Fruit fly (Drosophila melanogaster): Measurements from ENCODE around the gene heca.

dm6 chr3R:30406482-30406881 lies 128.8 kb downstream of the heca start:
- TF ChIP-seq Mnt (GFP tag; optimal IDR thresholded peaks at IDR 0.05): no peak
- no peak for TF ChIP-seq cnc (optimal IDR thresholded peaks at IDR 0.05)
- TF ChIP-seq tj (GFP tag; optimal IDR thresholded peaks at IDR 0.05): no peak
- TF ChIP-seq CG5204 (GFP tag; optimal IDR thresholded peaks at IDR 0.05): no peak
- no peak for TF ChIP-seq CG7045 (GFP tag; optimal IDR thresholded peaks at IDR 0.05)
- TF ChIP-seq CG33017 (tag; optimal IDR thresholded peaks at IDR 0.05): no peak
- TF ChIP-seq cic (GFP tag; optimal IDR thresholded peaks at IDR 0.05): peak; percentile 6
- no peak for TF ChIP-seq CG1620 (GFP tag; optimal IDR thresholded peaks at IDR 0.05)
- no peak for TF ChIP-seq Hr96 (GFP tag; optimal IDR thresholded peaks at IDR 0.05)
- TF ChIP-seq Clk (GFP tag; optimal IDR thresholded peaks at IDR 0.05): no peak
- no peak for TF ChIP-seq CG11617 (GFP tag; optimal IDR thresholded peaks at IDR 0.05)
- no peak for TF ChIP-seq kay (GFP tag; ENCODE audit: borderline replicate concordance)
- no peak for TF ChIP-seq CG7101 (tag; optimal IDR thresholded peaks at IDR 0.05)
